Worm (Caenorhabditis elegans) whole organism, young adult: ENCODE results near the gene sec-22.

Source experiments
- B0336.3 ChIP-seq: fragments of 200-800 bp; sonication (Bioruptor generic); IDR thresholded peaks from 2 replicates; pipeline ENCODE4 v1.3.6; 2022; ENCODE audit warnings: missing genetic modification characterization, missing compliant biosample characterization
- C17E4.6 ChIP-seq: fragments of 200-800 bp; sonication (Bioruptor generic); IDR thresholded peaks from 2 replicates; pipeline ENCODE4 v1.3.6; 2022; ENCODE audit warnings: missing genetic modification reagents, missing genetic modification characterization, missing compliant biosample characterization
- F10E7.11 ChIP-seq: sonication (generic microtip); optimal IDR thresholded peaks from 2 replicates; lab custom pipeline; 2017; ENCODE audit warnings: mild to moderate bottlenecking, missing genetic modification characterization, moderate library complexity, missing compliant biosample characterization
- Y53F4B.3 ChIP-seq: fragments of 200-800 bp; sonication (Bioruptor generic); IDR thresholded peaks from 2 replicates; pipeline ENCODE4 v1.3.6; 2022; ENCODE audit warnings: missing genetic modification reagents, missing genetic modification characterization, missing compliant biosample characterization
- aptf-3 ChIP-seq: fragments of 200-800 bp; sonication (Bioruptor generic); IDR thresholded peaks from 2 replicates; pipeline ENCODE4 v1.3.6; 2022; ENCODE audit warnings: missing genetic modification characterization, missing compliant biosample characterization
- athp-1 ChIP-seq: sonication (generic microtip); optimal IDR thresholded peaks from 2 replicates; lab custom pipeline; 2017; ENCODE audit warnings: mild to moderate bottlenecking, missing genetic modification characterization, missing compliant biosample characterization
- attf-6 ChIP-seq: fragments of 200-800 bp; sonication (Bioruptor generic); IDR thresholded peaks from 2 replicates; pipeline ENCODE4 v1.3.6; 2022; ENCODE audit warnings: missing genetic modification reagents, missing genetic modification characterization, missing compliant biosample characterization
- die-1 ChIP-seq: sonication (generic microtip); optimal IDR thresholded peaks from 2 replicates; lab custom pipeline; 2016; ENCODE audit warnings: missing genotype, mild to moderate bottlenecking, missing genetic modification characterization, missing compliant biosample characterization
- dox-1 ChIP-seq: fragments of 200-800 bp; sonication (Bioruptor generic); IDR thresholded peaks from 2 replicates; pipeline ENCODE4 v1.3.6; 2022; ENCODE audit warnings: missing genetic modification reagents, missing genetic modification characterization, missing compliant biosample characterization
- ets-4 ChIP-seq: fragments of 200-800 bp; sonication (Bioruptor generic); optimal IDR thresholded peaks from 2 replicates; lab custom pipeline; 2018; ENCODE audit warnings: mild to moderate bottlenecking, missing genetic modification characterization, missing compliant biosample characterization
- hrde-1 ChIP-seq: sonication (generic microtip); optimal IDR thresholded peaks from 2 replicates; lab custom pipeline; 2016; ENCODE audit warnings: missing genetic modification characterization, mild to moderate bottlenecking, missing compliant biosample characterization, moderate library complexity, missing genotype, missing genetic modification reagents, borderline replicate concordance
- let-607 ChIP-seq, 2 experiments: fragments of 200-800 bp in 1 of 2; sonication (Bioruptor generic) in 1 of 2; sonication (generic microtip) in 1 of 2; optimal IDR thresholded peaks; 2 replicates each; lab custom pipeline; 2016 to 2018; ENCODE audit warnings: mild to moderate bottlenecking in 2 of 2, missing compliant biosample characterization in 2 of 2, missing genetic modification characterization in 2 of 2, moderate library complexity in 2 of 2, missing genotype in 1 of 2
- nfyb-1 ChIP-seq: fragments of 200-800 bp; sonication (Bioruptor generic); IDR thresholded peaks from 2 replicates; pipeline ENCODE4 v1.3.6; 2022; ENCODE audit warnings: missing genetic modification reagents, missing genetic modification characterization, missing compliant biosample characterization
- zim-3 ChIP-seq: sonication (generic microtip); optimal IDR thresholded peaks from 2 replicates; lab custom pipeline; 2017; ENCODE audit warnings: mild to moderate bottlenecking, missing genetic modification characterization, moderate library complexity, missing compliant biosample characterization

ce11 chrX:1053929-1054328 is 18.6 kb downstream of the sec-22 start, which contains the start of gene ncs-3:
- TF ChIP-seq C17E4.6, result no peak
- TF ChIP-seq let-607 (tag; optimal IDR thresholded peaks at IDR 0.05; lab: Kevin White, UChicago), result no peak
- TF ChIP-seq nfyb-1 (GFP tag; lab: Robert Waterston, UW), result no peak
- no peak for TF ChIP-seq hrde-1 (tag; lab: Kevin White, UChicago)
- no peak for TF ChIP-seq athp-1 (tag; lab: Kevin White, UChicago)
- TF ChIP-seq zim-3 (tag; lab: Kevin White, UChicago), result no peak
- no peak for TF ChIP-seq Y53F4B.3
- no peak for TF ChIP-seq B0336.3
- TF ChIP-seq F10E7.11 (tag; lab: Kevin White, UChicago), result no peak
- no peak for TF ChIP-seq dox-1 (GFP tag; lab: Robert Waterston, UW)
- TF ChIP-seq aptf-3, result no peak
- no peak for TF ChIP-seq die-1 (tag; lab: Kevin White, UChicago)
- no peak for TF ChIP-seq attf-6 (GFP tag; lab: Robert Waterston, UW)
- TF ChIP-seq ets-4 (GFP tag; lab: Kevin White, UChicago), result no peak
